Worm (Caenorhabditis elegans) whole organism, young adult: ENCODE data around the gene plep-1.

Source experiments
- F39B2.1 ChIP-seq: fragments of 200-800 bp; sonication (Bioruptor generic); IDR thresholded peaks from 2 replicates; pipeline ENCODE4 v1.3.6; 2022; ENCODE audit warnings: missing genetic modification reagents, missing genetic modification characterization, missing compliant biosample characterization
- ZK185.1 ChIP-seq: sonication (generic microtip); optimal IDR thresholded peaks from 2 replicates; lab custom pipeline; 2016; ENCODE audit warnings: mild to moderate bottlenecking, missing genetic modification characterization, missing compliant biosample characterization; ENCODE audit not compliant: poor library complexity, severe bottlenecking
- atf-7 ChIP-seq: sonication (generic microtip); optimal IDR thresholded peaks from 2 replicates; lab custom pipeline; 2017; ENCODE audit warnings: mild to moderate bottlenecking, missing genetic modification characterization, missing compliant biosample characterization
- athp-1 ChIP-seq: sonication (generic microtip); optimal IDR thresholded peaks from 2 replicates; lab custom pipeline; 2017; ENCODE audit warnings: mild to moderate bottlenecking, missing genetic modification characterization, missing compliant biosample characterization
- ceh-58 ChIP-seq: fragments of 200-800 bp; sonication (Bioruptor generic); IDR thresholded peaks from 2 replicates; pipeline ENCODE4 v1.3.6; 2022; ENCODE audit warnings: missing genetic modification characterization, missing compliant biosample characterization
- ets-4 ChIP-seq: fragments of 200-800 bp; sonication (Bioruptor generic); optimal IDR thresholded peaks from 2 replicates; lab custom pipeline; 2018; ENCODE audit warnings: mild to moderate bottlenecking, missing genetic modification characterization, missing compliant biosample characterization
- let-526 ChIP-seq: fragments of 200-800 bp; sonication (Bioruptor generic); IDR thresholded peaks from 2 replicates; pipeline ENCODE4 v1.3.6; 2022; ENCODE audit warnings: missing genetic modification reagents, missing genetic modification characterization, missing compliant biosample characterization
- snpc-1.3 ChIP-seq: sonication (generic microtip); optimal IDR thresholded peaks from 2 replicates; lab custom pipeline; 2017; ENCODE audit warnings: missing genetic modification characterization, mild to moderate bottlenecking, missing compliant biosample characterization, antibody characterized with exemption, moderate library complexity, missing genotype, missing genetic modification reagents; ENCODE audit not compliant: insufficient read depth
- snpc-4 ChIP-seq, 5 experiments: fragments of 150-350 bp in 1 of 5; sonication (generic microtip) in 4 of 5; optimal IDR thresholded peaks; 2 replicates each; lab custom pipeline; 2014 to 2018; ENCODE audit warnings: missing genetic modification characterization in 5 of 5, missing biosample characterization in 3 of 5, antibody characterized with exemption in 2 of 5, mild to moderate bottlenecking in 2 of 5, missing compliant biosample characterization in 2 of 5, missing genotype in 2 of 5, moderate library complexity in 2 of 5, missing genetic modification reagents in 1 of 5
- ztf-25 ChIP-seq: fragments of 200-800 bp; sonication (Bioruptor generic); IDR thresholded peaks from 2 replicates; pipeline ENCODE4 v1.3.6; 2022; ENCODE audit warnings: missing genetic modification reagents, missing genetic modification characterization, missing compliant biosample characterization

ce11 chrII:4277639-4278038 is 34.4 kb downstream of the plep-1 start:
- TF ChIP-seq atf-7 (tag; lab: Kevin White, UChicago) (no peak), ztf-25 (GFP tag; lab: Robert Waterston, UW) (no peak), snpc-4 (GFP tag; optimal IDR thresholded peaks at IDR 0.05; lab: Kevin White, UChicago) (no peak), snpc-4 (tag; optimal IDR thresholded peaks at IDR 0.05; lab: Kevin White, UChicago) (no peak), let-526 (GFP tag; lab: Robert Waterston, UW) (no peak), F39B2.1 (GFP tag; lab: Robert Waterston, UW) (no peak), ZK185.1 (tag; lab: Kevin White, UChicago) (no peak), ets-4 (GFP tag; lab: Kevin White, UChicago) (no peak), athp-1 (no peak), snpc-1.3 (no peak), ceh-58 (no peak)
